Fruit fly (Drosophila melanogaster) whole organism: ENCODE data around the gene CG14329.

Source experiments
- CG8478 ChIP-seq: fragments of >200 bp; optimal IDR thresholded peaks from 2 replicates; lab custom pipeline; 2018; ENCODE audit warnings: inconsistent platforms
- Dll ChIP-seq: fragments of >200 bp; optimal IDR thresholded peaks from 2 replicates; lab custom pipeline; 2017
- EcR ChIP-seq, 2 experiments: fragments of >200 bp; optimal IDR thresholded peaks; 2 replicates each; lab custom pipeline; 2017; ENCODE audit warnings: missing biosample characterization in 2 of 2, missing genetic modification characterization in 2 of 2, missing genetic modification reagents in 2 of 2
- pan ChIP-seq: fragments of >200 bp; optimal IDR thresholded peaks from 2 replicates; lab custom pipeline; 2017
- psq ChIP-seq: fragments of >200 bp; optimal IDR thresholded peaks from 2 replicates; lab custom pipeline; 2017
- usp ChIP-seq: fragments of >200 bp; optimal IDR thresholded peaks from 2 replicates; lab custom pipeline; 2017; ENCODE audit warnings: missing biosample characterization, missing genetic modification characterization, mixed read lengths

CG14329 gene

DNA sequence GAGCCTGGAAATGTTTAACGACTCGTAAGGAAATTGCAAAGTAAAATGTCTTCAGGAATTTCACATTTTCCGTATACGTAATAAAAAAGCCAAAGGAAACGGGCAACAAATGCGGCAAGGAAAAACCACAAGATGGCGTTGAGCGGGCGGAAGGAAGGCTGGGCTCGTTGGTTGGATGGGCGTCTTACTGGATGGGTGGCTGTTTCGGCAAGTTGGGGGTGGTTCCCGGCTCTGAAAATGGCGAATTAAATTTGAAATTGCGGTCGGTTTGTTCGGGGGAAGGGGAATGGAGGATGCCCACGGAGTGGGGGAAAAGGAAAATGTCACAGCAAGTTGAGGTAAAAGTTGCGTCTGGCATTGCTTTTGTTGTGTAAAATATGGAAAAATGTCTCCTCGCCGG is 9.5 kb upstream of the CG14329 start:
- no peak for TF ChIP-seq Dll (lab: Kevin White, UChicago)
- TF ChIP-seq CG8478 (lab: Kevin White, UChicago) = no peak
- TF ChIP-seq EcR (GFP tag; optimal IDR thresholded peaks at IDR 0.05; lab: Kevin White, UChicago) = no peak
- TF ChIP-seq pan (lab: Kevin White, UChicago) = no peak
- no peak for TF ChIP-seq usp (GFP tag; lab: Kevin White, UChicago)
- TF ChIP-seq psq (lab: Kevin White, UChicago) = no peak

- TF ChIP-seq pan (lab: Kevin White, UChicago) (no peak), usp (GFP tag; lab: Kevin White, UChicago) (no peak), psq (lab: Kevin White, UChicago) (no peak), Dll (lab: Kevin White, UChicago) (no peak), CG8478 (lab: Kevin White, UChicago) (no peak), EcR (GFP tag; optimal IDR thresholded peaks at IDR 0.05; lab: Kevin White, UChicago) (no peak)
Measured at dm6 chr3R:17601866-17602265, 7.3 kb upstream of the CG14329 start.

- TF ChIP-seq psq (lab: Kevin White, UChicago) = no peak
- TF ChIP-seq EcR (GFP tag; optimal IDR thresholded peaks at IDR 0.05; lab: Kevin White, UChicago) = no peak
- no peak for TF ChIP-seq pan (lab: Kevin White, UChicago)
- TF ChIP-seq CG8478 (lab: Kevin White, UChicago) = no peak
- no peak for TF ChIP-seq Dll (lab: Kevin White, UChicago)
- no peak for TF ChIP-seq usp (GFP tag; lab: Kevin White, UChicago)
Measured at dm6 chr3R:17602974-17603373, 6.2 kb upstream of the CG14329 start.

dm6 chr3R:17603717-17604116 is 5.4 kb upstream of the CG14329 start:
- TF ChIP-seq Dll (lab: Kevin White, UChicago) (no peak), psq (lab: Kevin White, UChicago) (no peak), pan (lab: Kevin White, UChicago) (no peak), EcR (GFP tag; optimal IDR thresholded peaks at IDR 0.05; lab: Kevin White, UChicago) (no peak), usp (GFP tag; lab: Kevin White, UChicago) (no peak), CG8478 (lab: Kevin White, UChicago) (no peak)

DNA sequence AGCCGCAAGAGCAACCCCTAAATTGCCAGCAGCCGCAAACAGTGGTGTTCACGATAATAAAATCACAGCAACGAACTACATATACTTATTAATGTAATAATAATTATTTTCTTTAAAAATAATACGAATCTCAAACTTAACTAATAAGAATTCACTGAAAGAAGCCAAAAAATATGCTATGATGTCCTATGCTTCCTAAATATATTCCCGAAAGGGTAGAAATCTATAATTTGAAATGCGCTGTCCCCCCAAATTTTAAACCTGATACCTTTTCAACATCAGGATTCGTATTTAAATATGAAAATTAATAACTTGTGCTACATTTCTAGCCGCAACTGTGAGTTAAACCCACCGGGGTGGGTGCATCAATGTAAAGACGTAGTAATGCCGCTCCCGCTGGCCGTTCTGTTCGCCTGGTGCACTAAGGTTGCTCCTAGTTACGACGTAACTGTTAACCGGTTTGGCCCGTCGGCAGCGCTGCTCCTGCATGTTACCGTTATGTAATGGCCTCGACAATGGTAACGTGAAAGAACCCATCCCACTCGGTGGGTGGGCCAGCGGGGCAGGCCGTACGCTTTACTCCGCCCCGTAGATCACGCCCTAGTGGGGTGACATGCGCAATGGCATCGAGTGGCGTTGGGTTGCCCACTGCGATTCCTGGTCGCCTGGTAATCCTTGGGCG is 4.8 kb upstream of the CG14329 start:
- TF ChIP-seq usp (GFP tag; lab: Kevin White, UChicago) (no peak), CG8478 (lab: Kevin White, UChicago) (no peak), pan (lab: Kevin White, UChicago) (no peak), Dll (lab: Kevin White, UChicago) (no peak), psq (lab: Kevin White, UChicago) (no peak), EcR (GFP tag; optimal IDR thresholded peaks at IDR 0.05; lab: Kevin White, UChicago) (no peak)

DNA sequence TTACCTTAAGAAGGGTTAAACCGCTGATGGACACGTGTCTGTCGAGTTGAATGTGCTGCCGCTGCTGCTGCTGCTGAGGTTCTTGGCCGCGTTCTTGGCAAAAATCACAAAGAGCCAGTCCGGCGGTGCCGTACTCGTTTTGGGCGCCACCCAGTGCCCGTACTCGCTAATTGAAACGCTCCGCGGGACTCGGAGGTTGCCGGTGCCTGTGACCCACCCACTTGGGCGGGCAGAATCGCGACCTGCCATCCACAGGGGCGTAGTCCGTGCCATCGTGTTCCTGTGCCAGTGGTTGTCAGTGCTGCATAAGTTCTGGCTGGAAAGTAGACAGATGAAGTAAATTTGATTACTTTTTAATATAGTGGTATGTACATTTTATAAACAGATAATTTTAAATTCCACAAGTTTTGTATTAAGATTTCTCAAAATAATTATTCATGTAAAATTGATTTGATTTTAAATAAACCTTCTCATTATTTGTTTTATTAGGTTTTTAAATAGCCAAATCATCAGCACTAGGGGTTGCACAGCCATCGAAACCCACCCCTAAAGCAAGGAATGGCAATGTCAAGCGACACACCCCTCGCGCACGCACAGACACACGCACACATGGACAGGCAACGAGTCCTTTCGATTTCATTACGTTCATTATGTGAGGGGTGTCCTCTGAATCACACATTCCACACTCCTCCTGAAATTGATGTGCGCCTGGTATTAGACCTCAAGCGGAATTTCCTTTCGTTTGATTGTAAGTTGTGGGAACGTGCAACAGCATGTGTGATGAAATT is 4.1 kb upstream of the CG14329 start:
- TF ChIP-seq CG8478 (lab: Kevin White, UChicago) (no peak), psq (lab: Kevin White, UChicago) (no peak), pan (lab: Kevin White, UChicago) (no peak), usp (GFP tag; lab: Kevin White, UChicago) (no peak), Dll (lab: Kevin White, UChicago) (no peak), EcR (GFP tag; optimal IDR thresholded peaks at IDR 0.05; lab: Kevin White, UChicago) (no peak)

DNA sequence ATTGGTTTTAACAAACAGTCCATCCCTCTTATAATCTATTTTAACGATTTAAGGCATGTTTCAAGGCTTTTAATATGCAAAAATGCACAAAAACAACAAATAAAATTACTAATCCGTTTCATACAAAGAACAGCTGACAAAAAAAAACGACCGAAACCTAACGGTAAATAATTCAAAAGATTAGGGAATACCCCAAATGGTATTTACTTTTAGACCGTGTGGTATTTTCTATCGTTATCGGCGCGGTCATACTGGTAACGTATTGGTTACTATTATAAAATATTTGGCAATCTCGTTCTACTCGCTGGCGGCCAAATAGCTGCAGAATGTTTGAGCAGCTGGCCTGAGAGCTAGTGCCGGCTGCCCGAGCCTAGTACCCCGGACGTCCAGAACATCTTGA is 3.3 kb upstream of the CG14329 start, which contains the start of gene sll:
TSS of gene sll (plus strand) at position 235 of the 400 bp plus-strand sequence.
- TF ChIP-seq EcR (GFP tag; optimal IDR thresholded peaks at IDR 0.05; lab: Kevin White, UChicago) = no peak
- no peak for TF ChIP-seq pan (lab: Kevin White, UChicago)
- TF ChIP-seq CG8478 (lab: Kevin White, UChicago) = no peak

DNA sequence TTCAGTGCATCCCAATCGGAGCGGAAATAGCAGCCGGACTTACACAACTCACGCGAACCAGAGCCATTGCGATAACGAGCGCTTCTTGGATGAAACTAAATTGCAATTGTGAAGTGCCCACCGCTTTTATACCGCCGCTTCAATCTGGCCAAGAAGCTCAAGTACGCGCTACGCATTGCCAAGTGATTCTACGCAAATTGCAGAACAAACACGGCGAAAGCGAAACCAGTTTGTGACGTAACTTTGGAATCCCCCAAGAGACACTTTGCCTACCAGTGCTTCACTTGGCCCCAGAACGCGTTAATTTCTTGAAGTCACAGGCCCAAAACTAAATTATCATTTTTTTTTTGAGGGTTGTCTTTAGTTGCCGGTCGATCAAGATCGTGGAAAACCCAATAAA is 2.3 kb downstream of the CG14329 start, which contains the start of gene Edg91:
TSS of gene Edg91 (minus strand) at position 101 of the 400 bp plus-strand sequence.
- TF ChIP-seq Dll (lab: Kevin White, UChicago) (no peak), pan (lab: Kevin White, UChicago) (no peak)

dm6 chr3R:17611836-17612235 is 2.7 kb downstream of the CG14329 start:
- TF ChIP-seq CG8478 (lab: Kevin White, UChicago) = no peak
- TF ChIP-seq Dll (lab: Kevin White, UChicago) = no peak
- no peak for TF ChIP-seq pan (lab: Kevin White, UChicago)

DNA sequence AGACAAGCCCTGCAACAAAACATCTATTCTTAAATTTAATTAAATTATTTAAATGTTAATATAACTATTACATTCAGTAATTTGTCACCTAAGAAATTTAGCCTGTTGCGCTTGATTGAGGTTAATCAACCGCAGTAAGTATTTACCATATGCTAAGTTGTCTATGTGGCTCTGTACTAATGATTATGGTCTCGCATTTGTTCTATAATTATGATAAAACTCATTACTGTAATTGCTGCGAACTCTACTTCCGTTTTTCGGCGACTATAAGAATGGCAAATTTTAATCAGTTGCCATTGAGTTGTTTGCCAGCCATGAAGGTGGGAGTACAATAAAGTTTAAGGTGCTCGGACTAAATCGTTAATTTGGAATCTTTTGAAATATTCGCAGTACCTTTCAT is 3.4 kb downstream of the CG14329 start, which contains the start of gene CG34281:
TSS of gene CG34281 (plus strand) at position 301 of the 400 bp plus-strand sequence.
- TF ChIP-seq EcR (GFP tag; optimal IDR thresholded peaks at IDR 0.05; lab: Kevin White, UChicago) (no peak), usp (GFP tag; lab: Kevin White, UChicago) (no peak), pan (lab: Kevin White, UChicago) (no peak)

- no peak for TF ChIP-seq pan (lab: Kevin White, UChicago)
- no peak for TF ChIP-seq CG8478 (lab: Kevin White, UChicago)
- TF ChIP-seq Dll (lab: Kevin White, UChicago) = no peak
Measured at dm6 chr3R:17613549-17613948, 4.4 kb downstream of the CG14329 start, which contains the start of gene CG14327. Gene CG14327, plus strand, starts transcription at chr3R:17613709.
